Fruit fly (Drosophila melanogaster) Kc167 (cell line): ENCODE measurements around the gene Send1.
A peak's percentile ranks its signal among the peaks of the same experiment; 100 is the strongest.

Experiments
- Myc ChIP-seq: fragments of >200 bp; optimal IDR thresholded peaks from 2 replicates; lab custom pipeline; 2017; ENCODE audit warnings: missing external identifiers
- Sin3A ChIP-seq: fragments of >200 bp; optimal IDR thresholded peaks from 2 replicates; lab custom pipeline; 2018; ENCODE audit warnings: missing external identifiers
- h ChIP-seq: fragments of >200 bp; optimal IDR thresholded peaks from 3 replicates; lab custom pipeline; 2018; ENCODE audit warnings: missing external identifiers
- insv ChIP-seq: fragments of >200 bp; optimal IDR thresholded peaks from 3 replicates; lab custom pipeline; 2018; ENCODE audit warnings: missing external identifiers
- psq ChIP-seq: fragments of >200 bp; optimal IDR thresholded peaks from 2 replicates; lab custom pipeline; 2017; ENCODE audit warnings: missing external identifiers
- ttk ChIP-seq: sonication (Bioruptor generic); optimal IDR thresholded peaks from 2 replicates; lab custom pipeline; 2017; ENCODE audit warnings: missing external identifiers

Send1 gene

dm6 chr2L:2252241-2252640 lies 2.6 kb downstream of the Send1 start, which contains the start of gene CG17239:
Gene CG17239, minus strand, starts transcription at chr2L:2252341.
- TF ChIP-seq Sin3A (lab: Kevin White, UChicago) (no peak), psq (lab: Kevin White, UChicago) (no peak), h (lab: Kevin White, UChicago) (no peak), Myc (no peak), insv (no peak), ttk (lab: Kevin White, UChicago) (no peak)

- no peak for TF ChIP-seq insv
- no peak for TF ChIP-seq h (lab: Kevin White, UChicago)
- TF ChIP-seq ttk (lab: Kevin White, UChicago), result no peak
- TF ChIP-seq Myc, result no peak
- TF ChIP-seq psq (lab: Kevin White, UChicago), result no peak
- TF ChIP-seq Sin3A (lab: Kevin White, UChicago), result no peak
Measured at dm6 chr2L:2251175-2251574, 3.7 kb downstream of the Send1 start, which contains the start of gene Ser12. Gene Ser12, minus strand, starts transcription at chr2L:2251275.

dm6 chr2L:2249578-2249977 lies 5.3 kb downstream of the Send1 start:
- TF ChIP-seq psq (lab: Kevin White, UChicago) (no peak), ttk (lab: Kevin White, UChicago) (no peak), Sin3A (lab: Kevin White, UChicago) (no peak)

dm6 chr2L:2242783-2243182 lies 12.1 kb downstream of the Send1 start:
- TF ChIP-seq ttk (lab: Kevin White, UChicago) (no peak), h (lab: Kevin White, UChicago) (no peak)

- no peak for TF ChIP-seq insv
- no peak for TF ChIP-seq psq (lab: Kevin White, UChicago)
- no peak for TF ChIP-seq ttk (lab: Kevin White, UChicago)
- no peak for TF ChIP-seq h (lab: Kevin White, UChicago)
- no peak for TF ChIP-seq Myc
- no peak for TF ChIP-seq Sin3A (lab: Kevin White, UChicago)
Measured at dm6 chr2L:2242139-2242538, 12.7 kb downstream of the Send1 start, which contains the start of gene CG4267. Gene CG4267, plus strand, starts transcription at chr2L:2242378.

dm6 chr2L:2240493-2240892 lies 14.4 kb downstream of the Send1 start, which contains the start of gene Tengl1:
Gene Tengl1, minus strand, starts transcription at chr2L:2240593.
- TF ChIP-seq Sin3A (lab: Kevin White, UChicago), result no peak
- no peak for TF ChIP-seq Myc
- no peak for TF ChIP-seq psq (lab: Kevin White, UChicago)
- no peak for TF ChIP-seq ttk (lab: Kevin White, UChicago)
- no peak for TF ChIP-seq h (lab: Kevin White, UChicago)

dm6 chr2L:2239284-2239683 lies 15.6 kb downstream of the Send1 start, which contains the start of gene Tengl2:
Gene Tengl2, minus strand, starts transcription at chr2L:2239384.
- TF ChIP-seq Myc, result no peak
- TF ChIP-seq h (lab: Kevin White, UChicago), result no peak
- no peak for TF ChIP-seq ttk (lab: Kevin White, UChicago)
- no peak for TF ChIP-seq insv
- TF ChIP-seq psq (lab: Kevin White, UChicago), result no peak
- no peak for TF ChIP-seq Sin3A (lab: Kevin White, UChicago)

dm6 chr2L:2238151-2238550 lies 16.7 kb downstream of the Send1 start, which contains the start of gene Tengl3:
Gene Tengl3, minus strand, starts transcription at chr2L:2238251.
- TF ChIP-seq ttk (lab: Kevin White, UChicago), result no peak
- no peak for TF ChIP-seq Myc
- TF ChIP-seq insv, result no peak
- TF ChIP-seq psq (lab: Kevin White, UChicago), result no peak
- TF ChIP-seq Sin3A (lab: Kevin White, UChicago), result no peak
- no peak for TF ChIP-seq h (lab: Kevin White, UChicago)

- no peak for TF ChIP-seq h (lab: Kevin White, UChicago)
- no peak for TF ChIP-seq insv
- TF ChIP-seq psq (lab: Kevin White, UChicago), result peak; percentile 28
- no peak for TF ChIP-seq ttk (lab: Kevin White, UChicago)
Measured at dm6 chr2L:2236722-2237121, 18.1 kb downstream of the Send1 start, which contains the start of gene Sec24CD. Gene Sec24CD, minus strand, starts transcription at chr2L:2236844.

dm6 chr2L:2228179-2228849 lies 26.5 kb downstream of the Send1 start:
- TF ChIP-seq ttk (lab: Kevin White, UChicago) (no peak), Myc (no peak), psq (lab: Kevin White, UChicago) (no peak), Sin3A (lab: Kevin White, UChicago) (no peak), insv (no peak), h (lab: Kevin White, UChicago) (no peak)

dm6 chr2L:2227316-2227715 lies 27.5 kb downstream of the Send1 start:
- no peak for TF ChIP-seq psq (lab: Kevin White, UChicago)
- TF ChIP-seq Sin3A (lab: Kevin White, UChicago), result no peak
- no peak for TF ChIP-seq Myc
- no peak for TF ChIP-seq ttk (lab: Kevin White, UChicago)
- TF ChIP-seq h (lab: Kevin White, UChicago), result no peak
- TF ChIP-seq insv, result no peak

dm6 chr2L:2226259-2227121 lies 28.4 kb downstream of the Send1 start, which contains the start of the genes CG15387 and sau:
Gene CG15387, minus strand, starts transcription at chr2L:2226294.
Gene sau, plus strand, starts transcription at chr2L:2226342.
- no peak for TF ChIP-seq Myc
- no peak for TF ChIP-seq ttk (lab: Kevin White, UChicago)
- no peak for TF ChIP-seq Sin3A (lab: Kevin White, UChicago)
- no peak for TF ChIP-seq h (lab: Kevin White, UChicago)
